Fruit fly (Drosophila melanogaster): ENCODE results near the gene CG43084.

CG43084 gene

dm6 chr3L:15650552-15650951 is at the start of gene CG43084:
Gene CG43084 (plus strand): TSS chr3L:15650852.
- TF ChIP-seq CTCF (optimal IDR thresholded peaks at IDR 0.05) (no peak), CG8478 (optimal IDR thresholded peaks at IDR 0.05) (no peak)

dm6 chr3L:15604979-15605378 is 45.7 kb upstream of the CG43084 start:
- TF ChIP-seq CG8478 (optimal IDR thresholded peaks at IDR 0.05), result no peak
- TF ChIP-seq CTCF (optimal IDR thresholded peaks at IDR 0.05), result no peak

- TF ChIP-seq CG8478 (optimal IDR thresholded peaks at IDR 0.05) (no peak), CTCF (optimal IDR thresholded peaks at IDR 0.05) (no peak)
Observed at dm6 chr3L:15610109-15610508, 40.5 kb upstream of the CG43084 start, which contains the start of gene CG7650. Gene CG7650 (minus strand): TSS chr3L:15610386.

- TF ChIP-seq CTCF (optimal IDR thresholded peaks at IDR 0.05), result no peak
- TF ChIP-seq CG8478 (optimal IDR thresholded peaks at IDR 0.05), result no peak
Observed at dm6 chr3L:15612728-15613127, 37.9 kb upstream of the CG43084 start, which contains the start of gene CG13449. Gene CG13449 (minus strand): TSS chr3L:15612828.

dm6 chr3L:15616490-15616889 is 34.2 kb upstream of the CG43084 start:
- TF ChIP-seq CG8478 (optimal IDR thresholded peaks at IDR 0.05) (no peak), CTCF (optimal IDR thresholded peaks at IDR 0.05) (no peak)

DNA sequence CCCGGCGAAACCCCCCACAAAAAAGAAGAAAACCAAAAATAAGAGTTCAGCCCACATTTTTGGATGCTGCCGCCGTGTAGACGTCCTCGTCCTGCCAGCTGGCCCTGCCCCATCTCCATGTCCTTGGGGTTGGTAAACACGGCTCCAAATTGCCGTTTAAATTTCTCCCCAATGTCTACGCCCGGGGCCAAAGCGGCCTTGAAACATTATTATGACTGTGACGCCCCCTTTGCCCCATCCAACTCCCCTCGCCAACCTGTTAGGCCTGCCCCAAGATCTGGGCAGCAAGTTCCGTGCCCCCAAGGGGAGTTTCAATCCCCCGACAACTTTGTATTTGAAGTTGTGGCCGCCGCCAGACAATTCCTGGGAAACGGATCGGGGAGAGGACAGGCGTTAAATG is 33.8 kb upstream of the CG43084 start:
- TF ChIP-seq CG8478 (optimal IDR thresholded peaks at IDR 0.05) (no peak), CTCF (optimal IDR thresholded peaks at IDR 0.05) (no peak)

DNA sequence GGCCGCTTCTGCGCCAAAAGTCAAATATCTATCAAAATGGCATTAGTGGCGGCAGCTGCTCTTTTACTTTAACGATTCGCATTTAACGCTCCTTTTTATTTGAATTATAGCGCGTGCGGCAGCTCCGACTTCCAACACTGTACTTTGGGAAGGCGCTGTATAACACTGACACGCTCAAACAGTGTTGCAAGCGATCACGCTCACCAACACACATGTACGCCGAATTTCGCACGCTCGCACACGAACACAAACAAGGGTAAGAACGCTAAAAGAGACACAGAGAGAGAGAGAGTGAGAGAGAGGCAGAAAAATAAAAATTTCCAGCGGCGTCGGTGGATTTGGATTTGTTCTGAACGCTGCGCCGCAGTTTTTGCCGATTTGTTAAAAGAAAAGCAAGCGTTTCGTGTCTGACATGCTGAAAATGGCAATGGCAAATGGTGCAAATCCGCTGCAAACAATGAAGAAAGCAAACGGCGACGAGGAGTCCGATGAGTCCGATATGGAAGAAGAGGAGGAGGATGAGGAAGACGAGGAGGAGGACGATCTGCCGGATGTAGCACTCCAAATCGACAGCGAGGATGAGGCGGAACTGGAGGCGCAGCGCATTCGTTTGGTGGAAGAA is 30.9 kb upstream of the CG43084 start, which contains the start of gene Phs:
Gene Phs, plus strand, starts transcription at position 276 of the 622 bp plus-strand sequence.
- TF ChIP-seq CTCF (optimal IDR thresholded peaks at IDR 0.05) (peak in 1 of 2 experiments; percentile 11), CG8478 (optimal IDR thresholded peaks at IDR 0.05) (no peak)

DNA sequence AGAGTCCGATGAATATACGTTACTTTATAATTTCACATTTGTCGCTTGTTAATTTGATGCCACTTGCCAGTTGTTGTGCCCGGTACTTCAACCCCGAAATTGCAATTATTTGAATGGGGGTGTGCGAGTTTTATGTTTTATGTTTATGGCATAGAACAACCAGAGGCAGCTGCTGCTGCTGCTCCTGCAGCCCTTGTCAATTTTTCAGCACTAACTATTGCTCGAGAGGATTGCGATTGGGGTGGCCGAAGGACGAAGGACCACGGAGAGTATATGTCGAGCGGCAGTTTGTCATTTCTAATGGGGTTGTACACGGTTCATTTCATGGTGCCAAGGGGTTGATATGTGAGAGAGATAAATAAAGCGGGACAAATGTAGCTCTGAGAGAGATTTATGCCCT is 26.6 kb upstream of the CG43084 start:
- TF ChIP-seq CTCF (optimal IDR thresholded peaks at IDR 0.05), result no peak

- no peak for TF ChIP-seq CTCF (optimal IDR thresholded peaks at IDR 0.05)
- TF ChIP-seq CG8478 (optimal IDR thresholded peaks at IDR 0.05), result no peak
Observed at dm6 chr3L:15624944-15625610, 25.6 kb upstream of the CG43084 start.

DNA sequence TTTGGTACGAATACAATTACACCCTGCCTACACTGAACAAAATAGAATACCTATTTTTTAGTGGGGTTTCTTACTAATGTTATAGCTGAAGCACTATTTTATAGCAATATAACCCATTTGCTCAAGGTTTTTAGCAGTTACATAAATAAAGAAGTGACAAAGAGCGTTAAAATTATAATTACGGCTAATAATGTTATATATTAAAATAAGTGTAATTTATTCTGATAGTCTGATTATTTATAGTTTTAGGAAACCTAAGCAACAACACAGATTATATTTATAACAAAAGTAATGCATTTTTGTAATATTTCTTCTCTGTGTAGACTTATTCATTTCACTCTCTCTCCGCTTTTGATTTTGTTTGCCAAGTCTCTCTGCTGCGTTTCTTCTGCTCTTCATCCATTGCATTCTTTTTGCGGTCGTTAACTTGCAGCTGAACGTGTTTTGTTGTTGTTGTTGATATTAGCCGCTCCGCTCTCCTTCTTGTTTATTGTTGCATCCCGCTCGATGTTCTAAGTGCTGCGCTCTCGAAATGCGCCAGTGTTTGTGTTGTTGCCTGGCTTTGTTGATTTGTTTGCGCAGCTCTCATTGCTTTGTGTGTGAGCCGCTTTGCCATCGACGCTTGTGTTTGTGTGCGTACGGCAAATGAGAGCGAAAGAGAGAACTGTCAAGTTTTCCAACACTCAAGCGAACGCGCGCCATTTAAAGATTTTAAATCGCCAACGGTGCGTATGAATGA is 24.8 kb upstream of the CG43084 start:
- TF ChIP-seq CG8478 (optimal IDR thresholded peaks at IDR 0.05) (no peak), CTCF (optimal IDR thresholded peaks at IDR 0.05) (no peak)

dm6 chr3L:15627295-15627694 is 23.4 kb upstream of the CG43084 start:
- no peak for TF ChIP-seq CG8478 (optimal IDR thresholded peaks at IDR 0.05)
- no peak for TF ChIP-seq CTCF (optimal IDR thresholded peaks at IDR 0.05)

- TF ChIP-seq CG8478 (optimal IDR thresholded peaks at IDR 0.05), result no peak
- no peak for TF ChIP-seq CTCF (optimal IDR thresholded peaks at IDR 0.05)
Observed at dm6 chr3L:15631067-15631466, 19.6 kb upstream of the CG43084 start.

DNA sequence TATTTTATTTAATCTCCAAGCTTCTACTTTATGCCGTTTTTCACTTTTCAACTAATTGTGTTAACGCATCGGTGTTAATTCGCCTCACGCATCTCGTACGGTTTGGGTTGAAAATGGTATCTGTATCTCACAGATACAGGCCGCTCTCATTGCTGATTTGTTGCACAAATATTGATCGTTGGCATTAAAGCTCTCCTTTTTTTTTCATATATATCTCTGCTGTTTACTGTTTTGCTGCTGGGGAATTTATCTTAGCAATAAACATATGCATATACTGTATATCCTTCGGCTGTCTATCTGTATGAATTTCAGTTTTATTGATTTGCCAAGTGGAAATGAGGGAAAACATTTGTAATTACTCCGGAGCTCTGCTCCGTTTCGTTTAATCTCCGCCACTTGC is 18.0 kb upstream of the CG43084 start:
- no peak for TF ChIP-seq CTCF (optimal IDR thresholded peaks at IDR 0.05)
- no peak for TF ChIP-seq CG8478 (optimal IDR thresholded peaks at IDR 0.05)

dm6 chr3L:15634368-15635075 is 16.1 kb upstream of the CG43084 start:
- TF ChIP-seq CTCF (optimal IDR thresholded peaks at IDR 0.05) (no peak), CG8478 (optimal IDR thresholded peaks at IDR 0.05) (no peak)

DNA sequence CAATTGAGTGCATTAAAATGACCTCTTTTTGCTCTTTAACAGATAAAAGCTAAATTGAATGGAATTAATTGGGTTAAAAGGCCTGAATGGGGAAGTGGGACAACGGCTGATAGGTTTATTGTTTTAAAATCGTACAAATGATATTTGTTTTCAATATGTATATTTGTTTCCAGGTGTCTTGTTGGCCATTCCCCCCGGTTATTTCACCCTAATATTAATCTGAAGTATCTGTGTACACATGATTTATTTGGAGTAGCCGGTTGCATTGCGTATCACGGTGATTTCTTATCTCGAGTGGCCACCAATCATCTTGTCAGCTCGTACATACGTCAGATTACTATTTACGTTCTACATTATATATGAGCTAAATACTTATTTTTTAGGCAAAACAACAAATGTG is 14.3 kb upstream of the CG43084 start:
- TF ChIP-seq CG8478 (optimal IDR thresholded peaks at IDR 0.05) (no peak), CTCF (optimal IDR thresholded peaks at IDR 0.05) (no peak)
